In the genomic region with DNA sequence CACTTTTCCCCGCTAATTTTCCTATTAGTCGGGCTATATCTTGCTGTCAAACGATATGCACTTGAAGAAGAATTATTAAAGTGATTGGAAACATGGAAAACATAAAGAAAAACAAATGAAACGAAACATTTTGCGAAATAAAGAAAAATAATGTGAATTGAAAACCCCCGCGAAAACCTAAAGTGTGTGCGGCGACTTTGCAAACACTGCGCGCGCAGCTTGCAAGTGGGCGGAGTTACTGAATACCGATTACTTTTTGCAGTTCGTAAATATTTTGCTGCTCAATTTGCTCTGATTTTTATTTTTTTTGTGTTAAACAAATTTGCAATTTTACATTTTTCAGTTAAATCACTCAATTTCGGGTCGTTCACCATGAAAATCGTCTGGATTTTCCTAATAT, we compare ENCODE assay signal across 4 worm cellular contexts.
TF ChIP-seq lines count a peak whose summit lies in the region.

A gene (plus strand): TSS at position 344 of the 400 bp plus-strand sequence.

TF ChIP-seq in whole organism, L2 larva, 48 proteins besides CTCF, POLR2A, EP300 and RAD21 (continues in another document):
- TF ChIP-seq C34F6.9 (tag; optimal IDR thresholded peaks at IDR 0.05; lab: Kevin White, UChicago) (peak; percentile 69), fos-1 (tag; optimal IDR thresholded peaks at IDR 0.05; lab: Kevin White, UChicago) (peak; percentile 47), snpc-4 (tag; optimal IDR thresholded peaks at IDR 0.05; lab: Kevin White, UChicago) (peak; percentile 2), lin-13 (GFP tag; optimal IDR thresholded peaks at IDR 0.05; lab: Kevin White, UChicago) (peak; percentile 49), skn-1 (tag; optimal IDR thresholded peaks at IDR 0.05; lab: Kevin White, UChicago) (peak; percentile 62), blmp-1 (tag; optimal IDR thresholded peaks at IDR 0.05; lab: Kevin White, UChicago; ENCODE audit: insufficient read depth) (no peak), F13H6.1 (tag; optimal IDR thresholded peaks at IDR 0.05; lab: Kevin White, UChicago) (peak; percentile 55), nhr-237 (tag; optimal IDR thresholded peaks at IDR 0.05; lab: Kevin White, UChicago) (no peak), lin-39 (tag; optimal IDR thresholded peaks at IDR 0.05; lab: Kevin White, UChicago) (no peak), lin-11 (tag; optimal IDR thresholded peaks at IDR 0.05; lab: Kevin White, UChicago) (peak; percentile 84), nhr-129 (tag; optimal IDR thresholded peaks at IDR 0.05; lab: Kevin White, UChicago) (peak; percentile 62), unc-55 (GFP tag; optimal IDR thresholded peaks at IDR 0.05; lab: Kevin White, UChicago) (peak; percentile 72), egl-27 (tag; optimal IDR thresholded peaks at IDR 0.05; lab: Kevin White, UChicago) (no peak), sma-3 (GFP tag; optimal IDR thresholded peaks at IDR 0.05; lab: Kevin White, UChicago) (peak; percentile 48), nhr-77 (tag; optimal IDR thresholded peaks at IDR 0.05; lab: Kevin White, UChicago) (no peak), unc-62 (GFP tag; optimal IDR thresholded peaks at IDR 0.05; lab: Kevin White, UChicago) (no peak), crh-2 (tag; optimal IDR thresholded peaks at IDR 0.05; lab: Kevin White, UChicago) (peak; percentile 49), gmeb-1 (tag; optimal IDR thresholded peaks at IDR 0.05; lab: Kevin White, UChicago) (peak; percentile 80), lsy-2 (tag; optimal IDR thresholded peaks at IDR 0.05; lab: Kevin White, UChicago) (peak; percentile 3 to 68), sem-4 (tag; optimal IDR thresholded peaks at IDR 0.05; lab: Kevin White, UChicago) (peak; percentile 41), mab-5 (tag; optimal IDR thresholded peaks at IDR 0.05; lab: Kevin White, UChicago) (peak; percentile 34), nhr-25 (tag; optimal IDR thresholded peaks at IDR 0.05; lab: Kevin White, UChicago) (peak; percentile 14)

TF ChIP-seq in whole organism, L4 larva, 104 proteins besides CTCF, POLR2A, EP300 and RAD21 (continues in another document):
- TF ChIP-seq F10B5.3 (tag; optimal IDR thresholded peaks at IDR 0.05; lab: Kevin White, UChicago) (no peak), mep-1 (tag; optimal IDR thresholded peaks at IDR 0.05; lab: Kevin White, UChicago) (peak; percentile 75), nhr-11 (tag; optimal IDR thresholded peaks at IDR 0.05; lab: Kevin White, UChicago) (no peak), mxl-2 (GFP tag; conservative IDR thresholded peaks at IDR 0.05; lab: Robert Waterston, UW) (no peak), saeg-2 (GFP tag; IDR thresholded peaks at IDR 0.05; lab: Robert Waterston, UW) (no peak), zfp-3 (GFP tag; conservative IDR thresholded peaks at IDR 0.05; lab: Robert Waterston, UW) (no peak), lin-1 (GFP tag; IDR thresholded peaks at IDR 0.05; lab: Robert Waterston, UW) (no peak), mes-2 (tag; optimal IDR thresholded peaks at IDR 0.05; lab: Kevin White, UChicago; ENCODE audit: poor library complexity, severe bottlenecking) (peak; percentile 93), daf-16 (GFP tag; optimal IDR thresholded peaks at IDR 0.05; lab: Kevin White, UChicago) (no peak), daf-16 (tag; optimal IDR thresholded peaks at IDR 0.05; lab: Kevin White, UChicago) (peak; percentile 47), snpc-1.2 (GFP tag; IDR thresholded peaks at IDR 0.05; lab: Robert Waterston, UW) (0 out of 2 replicates have a peak, but pooled peaks have one; percentile 14), zip-11 (GFP tag; IDR thresholded peaks at IDR 0.05; lab: Robert Waterston, UW) (no peak), ceh-28 (tag; optimal IDR thresholded peaks at IDR 0.05; lab: Kevin White, UChicago) (no peak), dmd-6 (GFP tag; IDR thresholded peaks at IDR 0.05; lab: Robert Waterston, UW) (0 out of 2 replicates have a peak, but pooled peaks have one; percentile 25), ztf-11 (tag; optimal IDR thresholded peaks at IDR 0.05; lab: Kevin White, UChicago) (no peak), ctbp-1 (GFP tag; IDR thresholded peaks at IDR 0.05; lab: Robert Waterston, UW) (no peak), egl-27 (tag; optimal IDR thresholded peaks at IDR 0.05; lab: Kevin White, UChicago) (no peak), egl-43 (GFP tag; IDR thresholded peaks at IDR 0.05; lab: Robert Waterston, UW) (0 out of 2 replicates have a peak, but pooled peaks have one; percentile 47), unc-130 (GFP tag; optimal IDR thresholded peaks at IDR 0.05; lab: Kevin White, UChicago) (peak; percentile 60), Y75B8A.6 (GFP tag; IDR thresholded peaks at IDR 0.05; lab: Robert Waterston, UW) (no peak), madf-9 (GFP tag; conservative IDR thresholded peaks at IDR 0.05; lab: Robert Waterston, UW) (no peak), F49E8.2 (tag; optimal IDR thresholded peaks at IDR 0.05; lab: Kevin White, UChicago; ENCODE audit: borderline replicate concordance) (no peak)

TF ChIP-seq in whole organism, late embryonic, 69 proteins besides CTCF, POLR2A, EP300 and RAD21 (continues in another document):
- TF ChIP-seq gmeb-2 (tag; optimal IDR thresholded peaks at IDR 0.05; lab: Kevin White, UChicago) (peak; percentile 82), Y22D7AL.16 (tag; optimal IDR thresholded peaks at IDR 0.05; lab: Kevin White, UChicago) (peak; percentile 56), lin-11 (tag; optimal IDR thresholded peaks at IDR 0.05; lab: Kevin White, UChicago) (peak; percentile 55), fkh-6 (tag; optimal IDR thresholded peaks at IDR 0.05; lab: Kevin White, UChicago) (peak; percentile 72), dve-1 (tag; optimal IDR thresholded peaks at IDR 0.05; lab: Kevin White, UChicago) (peak; percentile 47), unc-86 (tag; optimal IDR thresholded peaks at IDR 0.05; lab: Kevin White, UChicago) (peak; percentile 87), che-1 (tag; optimal IDR thresholded peaks at IDR 0.05; lab: Kevin White, UChicago) (peak; percentile 72), ttx-3 (tag; optimal IDR thresholded peaks at IDR 0.05; lab: Kevin White, UChicago) (peak; percentile 82), ceh-22 (tag; optimal IDR thresholded peaks at IDR 0.05; lab: Kevin White, UChicago) (no peak), ets-4 (tag; optimal IDR thresholded peaks at IDR 0.05; lab: Kevin White, UChicago) (no peak), hlh-13 (GFP tag; optimal IDR thresholded peaks at IDR 0.05; lab: Kevin White, UChicago) (peak; percentile 60), ceh-24 (tag; optimal IDR thresholded peaks at IDR 0.05; lab: Kevin White, UChicago) (peak; percentile 26), C08G9.2 (tag; optimal IDR thresholded peaks at IDR 0.05; lab: Kevin White, UChicago) (peak; percentile 71), dmd-4 (tag; optimal IDR thresholded peaks at IDR 0.05; lab: Kevin White, UChicago; ENCODE audit: borderline replicate concordance) (peak; percentile 43), F13H6.1 (tag; optimal IDR thresholded peaks at IDR 0.05; lab: Kevin White, UChicago) (peak; percentile 79), eyg-1 (tag; optimal IDR thresholded peaks at IDR 0.05; lab: Kevin White, UChicago) (peak; percentile 48), odd-2 (tag; optimal IDR thresholded peaks at IDR 0.05; lab: Kevin White, UChicago) (peak; percentile 83), C38D4.7 (GFP tag; optimal IDR thresholded peaks at IDR 0.05; lab: Kevin White, UChicago) (peak; percentile 77), ceh-9 (tag; optimal IDR thresholded peaks at IDR 0.05; lab: Kevin White, UChicago) (no peak), pax-1 (tag; optimal IDR thresholded peaks at IDR 0.05; lab: Kevin White, UChicago) (peak; percentile 16), ceh-6 (GFP tag; optimal IDR thresholded peaks at IDR 0.05; lab: Kevin White, UChicago) (peak; percentile 79), nhr-11 (tag; optimal IDR thresholded peaks at IDR 0.05; lab: Kevin White, UChicago) (no peak), nfya-1 (tag; optimal IDR thresholded peaks at IDR 0.05; lab: Kevin White, UChicago) (peak; percentile 88), sox-4 (tag; optimal IDR thresholded peaks at IDR 0.05; lab: Kevin White, UChicago) (peak; percentile 81)

TF ChIP-seq in whole organism, mixed stage, embryonic, 35 proteins besides CTCF, POLR2A, EP300 and RAD21 (continues in another document):
- TF ChIP-seq nhr-12 (tag; optimal IDR thresholded peaks at IDR 0.05; lab: Kevin White, UChicago) (no peak), elt-3 (tag; optimal IDR thresholded peaks at IDR 0.05; lab: Kevin White, UChicago) (peak; percentile 62), lin-13 (tag; optimal IDR thresholded peaks at IDR 0.05; lab: Kevin White, UChicago) (peak; percentile 62), ces-1 (GFP tag; optimal IDR thresholded peaks at IDR 0.05; lab: Kevin White, UChicago) (peak; percentile 44), unc-120 (tag; optimal IDR thresholded peaks at IDR 0.05; lab: Kevin White, UChicago; ENCODE audit: poor library complexity, severe bottlenecking) (peak; percentile 61), drap-1 (GFP tag; optimal IDR thresholded peaks at IDR 0.05; lab: Kevin White, UChicago) (peak; percentile 89), zip-8 (tag; optimal IDR thresholded peaks at IDR 0.05; lab: Kevin White, UChicago) (no peak), lin-32 (GFP tag; optimal IDR thresholded peaks at IDR 0.05; lab: Kevin White, UChicago) (peak; percentile 71), mls-2 (tag; optimal IDR thresholded peaks at IDR 0.05; lab: Kevin White, UChicago) (peak; percentile 93), flh-1 (GFP tag; optimal IDR thresholded peaks at IDR 0.05; lab: Kevin White, UChicago) (peak; percentile 70), hlh-1 (tag; optimal IDR thresholded peaks at IDR 0.05; lab: Kevin White, UChicago) (peak; percentile 84), pha-4 (tag; optimal IDR thresholded peaks at IDR 0.05; lab: Kevin White, UChicago) (peak; percentile 71), sem-2 (GFP tag; optimal IDR thresholded peaks at IDR 0.05; lab: Kevin White, UChicago) (peak; percentile 64), sptf-1 (tag; optimal IDR thresholded peaks at IDR 0.05; lab: Kevin White, UChicago) (peak; percentile 94), snpc-4 (tag; optimal IDR thresholded peaks at IDR 0.05; lab: Kevin White, UChicago) (no peak), nhr-76 (tag; optimal IDR thresholded peaks at IDR 0.05; lab: Kevin White, UChicago) (peak; percentile 84), ztf-11 (tag; optimal IDR thresholded peaks at IDR 0.05; lab: Kevin White, UChicago) (peak; percentile 90), blmp-1 (tag; optimal IDR thresholded peaks at IDR 0.05; lab: Kevin White, UChicago) (peak; percentile 62), elt-1 (tag; optimal IDR thresholded peaks at IDR 0.05; lab: Kevin White, UChicago; ENCODE audit: borderline replicate concordance, insufficient read depth) (peak; percentile 27), ceh-83 (GFP tag; optimal IDR thresholded peaks at IDR 0.05; lab: Kevin White, UChicago) (peak; percentile 74), unc-39 (tag; optimal IDR thresholded peaks at IDR 0.05; lab: Kevin White, UChicago) (peak; percentile 44), ceh-43 (GFP tag; optimal IDR thresholded peaks at IDR 0.05; lab: Kevin White, UChicago) (peak; percentile 83), ham-2 (GFP tag; optimal IDR thresholded peaks at IDR 0.05; lab: Kevin White, UChicago) (peak; percentile 71), mab-5 (tag; optimal IDR thresholded peaks at IDR 0.05; lab: Kevin White, UChicago) (peak; percentile 68), tbx-8 (GFP tag; optimal IDR thresholded peaks at IDR 0.05; lab: Kevin White, UChicago) (peak; percentile 63), nhr-237 (tag; optimal IDR thresholded peaks at IDR 0.05; lab: Kevin White, UChicago) (peak; percentile 72)
